Fruit fly (Drosophila melanogaster): ENCODE results near the gene cdi.

- no peak for TF ChIP-seq h (optimal IDR thresholded peaks at IDR 0.05)
- no peak for TF ChIP-seq Myc (optimal IDR thresholded peaks at IDR 0.05)
- no peak for TF ChIP-seq insv (optimal IDR thresholded peaks at IDR 0.05)
- no peak for TF ChIP-seq Sin3A (optimal IDR thresholded peaks at IDR 0.05)
- no peak for TF ChIP-seq psq (optimal IDR thresholded peaks at IDR 0.05)
Observed at dm6 chr3R:19096299-19097048, 2.4 kb upstream of the cdi start, which contains the start of gene CG6040.

Measured in Kc167 (cell line).